Worm (Caenorhabditis elegans): ENCODE results near the gene C47G2.4.
A peak's percentile ranks its signal among the peaks of the same experiment; 100 is the strongest.

C47G2.4 gene

DNA sequence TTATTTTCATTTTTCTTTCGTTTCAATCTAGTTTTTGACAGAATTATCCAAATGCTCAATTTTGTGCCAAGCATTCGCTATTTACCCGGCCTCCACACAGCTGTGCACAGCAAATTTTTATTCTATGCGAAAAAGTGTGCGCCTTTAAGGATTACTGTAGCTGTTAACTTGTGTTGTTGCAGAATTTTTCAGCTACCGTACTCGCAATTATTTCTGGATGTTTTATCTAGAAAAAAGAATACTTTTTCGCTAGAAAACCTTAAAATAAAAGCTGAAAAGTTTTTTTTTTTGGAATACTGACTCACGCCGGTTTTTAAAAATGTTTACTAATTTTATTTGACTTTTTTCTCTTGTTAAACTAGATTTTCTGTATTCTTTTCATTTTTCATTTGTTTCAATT lies 51.9 kb downstream of the C47G2.4 start:
- TF ChIP-seq tlp-1 (tag; optimal IDR thresholded peaks at IDR 0.05) (no peak), sox-4 (tag; optimal IDR thresholded peaks at IDR 0.05) (no peak), nhr-20 (tag; optimal IDR thresholded peaks at IDR 0.05) (no peak), isw-1 (GFP tag; IDR thresholded peaks at IDR 0.05) (no peak), fos-1 (tag; optimal IDR thresholded peaks at IDR 0.05) (no peak), hpl-2 (GFP tag; optimal IDR thresholded peaks at IDR 0.05) (no peak), snpc-4 (tag; optimal IDR thresholded peaks at IDR 0.05) (no peak), pqm-1 (tag; optimal IDR thresholded peaks at IDR 0.05) (no peak), ceh-63 (GFP tag; optimal IDR thresholded peaks at IDR 0.05) (no peak), C04F5.9 (tag; optimal IDR thresholded peaks at IDR 0.05) (no peak), ceh-82 (tag; optimal IDR thresholded peaks at IDR 0.05) (no peak)

DNA sequence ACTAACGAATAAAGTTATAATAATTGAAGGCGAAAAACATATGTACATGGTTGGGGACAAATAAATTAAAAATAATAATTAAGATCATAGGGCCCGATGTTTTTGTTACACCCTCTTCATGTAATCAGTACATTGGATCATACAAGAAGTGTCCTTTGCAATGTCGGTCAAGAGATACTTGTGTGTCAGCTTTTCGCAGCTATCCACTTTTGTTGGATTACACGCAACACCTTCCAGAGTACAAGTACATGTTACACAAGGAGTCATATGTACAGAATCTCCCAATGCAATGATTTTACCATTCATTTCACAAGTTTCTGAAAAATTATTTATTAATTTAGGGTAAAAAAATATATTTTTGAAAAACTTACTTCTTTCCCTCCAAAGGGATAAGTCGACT lies 52.4 kb downstream of the C47G2.4 start:
- TF ChIP-seq unc-86 (tag; optimal IDR thresholded peaks at IDR 0.05) (no peak), dpl-1 (GFP tag; optimal IDR thresholded peaks at IDR 0.05) (no peak), efl-1 (optimal IDR thresholded peaks at IDR 0.05) (no peak), efl-1 (GFP tag; optimal IDR thresholded peaks at IDR 0.05 in 1 of 2) (peak in 1 of 2 experiments; percentile 89), hlh-4 (tag; optimal IDR thresholded peaks at IDR 0.05) (no peak), nhr-90 (tag; optimal IDR thresholded peaks at IDR 0.05; ENCODE audit: poor library complexity) (peak; percentile 0), grh-1 (GFP tag; IDR thresholded peaks at IDR 0.05) (no peak), F16B12.6 (tag; optimal IDR thresholded peaks at IDR 0.05) (no peak)
